Worm (Caenorhabditis elegans): ENCODE results near the gene set-14.

DNA sequence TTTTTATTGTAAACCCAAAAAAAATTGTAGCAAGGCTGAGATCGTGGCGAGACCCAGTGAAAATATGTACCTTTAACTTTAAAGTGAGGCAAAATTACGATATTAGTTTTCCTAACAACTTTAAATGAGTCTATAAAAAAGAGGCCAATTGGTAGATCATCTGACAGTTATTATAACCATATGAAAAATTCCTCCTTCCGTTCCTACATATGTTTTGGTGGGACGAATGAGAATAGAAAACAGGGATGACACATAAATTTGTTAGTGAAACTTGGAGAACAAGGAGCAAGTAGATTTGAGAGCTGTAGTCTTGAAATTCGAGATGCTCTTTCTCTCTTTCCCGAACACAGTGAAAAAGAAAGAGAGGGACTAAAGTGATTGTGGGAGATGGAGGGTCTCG, 30.9 kb downstream of the set-14 start:
- TF ChIP-seq nhr-28 (tag; optimal IDR thresholded peaks at IDR 0.05) (no peak), nhr-76 (tag; optimal IDR thresholded peaks at IDR 0.05) (no peak), nhr-237 (tag; optimal IDR thresholded peaks at IDR 0.05) (no peak), nhr-43 (tag; optimal IDR thresholded peaks at IDR 0.05; ENCODE audit: poor library complexity, severe bottlenecking) (no peak), unc-62 (GFP tag; optimal IDR thresholded peaks at IDR 0.05) (no peak), mdl-1 (tag; optimal IDR thresholded peaks at IDR 0.05) (no peak), snpc-4 (tag; optimal IDR thresholded peaks at IDR 0.05) (no peak), ztf-11 (tag; optimal IDR thresholded peaks at IDR 0.05) (no peak), egl-27 (tag; optimal IDR thresholded peaks at IDR 0.05) (no peak), skn-1 (tag; optimal IDR thresholded peaks at IDR 0.05) (no peak), ceh-9 (tag; optimal IDR thresholded peaks at IDR 0.05) (no peak), elt-3 (tag; optimal IDR thresholded peaks at IDR 0.05) (no peak), ama-1 (optimal IDR thresholded peaks at IDR 0.05) (no peak)

Data from whole organism, L3 larva.